Fruit fly (Drosophila melanogaster) whole organism, pupa: ENCODE measurements around the gene Mvd.

ENCODE experiments used
- CG10348 ChIP-seq: fragments of 200-800 bp; sonication (Bioruptor generic); IDR thresholded peaks from 2 replicates; pipeline ENCODE4 v1.3.6; 2022; ENCODE audit warnings: missing biosample characterization, missing genetic modification characterization
- CG12605 ChIP-seq: fragments of 200-800 bp; sonication (Bioruptor generic); IDR thresholded peaks from 2 replicates; pipeline ENCODE4 v1.3.6; 2022; ENCODE audit warnings: missing biosample characterization, missing genetic modification characterization
- CG13204 ChIP-seq: fragments of 200-800 bp; sonication (Bioruptor generic); optimal IDR thresholded peaks from 2 replicates; lab custom pipeline; 2018; ENCODE audit warnings: missing biosample characterization, mild to moderate bottlenecking, missing genetic modification characterization, moderate library complexity
- CG14655 ChIP-seq: fragments of 200-800 bp; sonication (Bioruptor generic); optimal IDR thresholded peaks from 3 replicates; lab custom pipeline; 2017; ENCODE audit warnings: mild to moderate bottlenecking, missing biosample characterization, missing genetic modification reagents, missing genetic modification characterization
- CG15710 ChIP-seq: fragments of 200-800 bp; sonication (Bioruptor generic); optimal IDR thresholded peaks from 2 replicates; lab custom pipeline; 2018; ENCODE audit warnings: missing biosample characterization, mild to moderate bottlenecking, missing genetic modification characterization, moderate library complexity
- CG17806 ChIP-seq: fragments of 200-800 bp; sonication (Bioruptor generic); optimal IDR thresholded peaks from 2 replicates; lab custom pipeline; 2018; ENCODE audit warnings: missing biosample characterization, mild to moderate bottlenecking, missing genetic modification characterization, moderate library complexity
- CG32121 ChIP-seq: fragments of 200-800 bp; sonication (Bioruptor generic); IDR thresholded peaks from 2 replicates; pipeline ENCODE4 v1.3.6; 2022; ENCODE audit warnings: missing biosample characterization, missing genetic modification characterization
- CG34367 ChIP-seq: fragments of 200-800 bp; sonication (Bioruptor generic); optimal IDR thresholded peaks from 2 replicates; lab custom pipeline; 2018; ENCODE audit warnings: missing biosample characterization, mild to moderate bottlenecking, missing genetic modification characterization
- CG4496 ChIP-seq: fragments of 200-800 bp; sonication (Bioruptor generic); IDR thresholded peaks from 3 replicates; pipeline ENCODE4 v1.3.6; 2022; ENCODE audit warnings: missing biosample characterization, missing genetic modification characterization
- CG8159 ChIP-seq: fragments of 200-800 bp; sonication (Bioruptor generic); optimal IDR thresholded peaks from 3 replicates; lab custom pipeline; 2018; ENCODE audit warnings: missing biosample characterization, mild to moderate bottlenecking, missing genetic modification characterization, moderate library complexity
- CG8301 ChIP-seq: fragments of 200-800 bp; sonication (Bioruptor generic); optimal IDR thresholded peaks from 2 replicates; lab custom pipeline; 2018; ENCODE audit warnings: missing biosample characterization, mild to moderate bottlenecking, missing genetic modification characterization
- CG9948 ChIP-seq: fragments of 200-800 bp; sonication (Bioruptor generic); optimal IDR thresholded peaks from 2 replicates; lab custom pipeline; 2018; ENCODE audit warnings: missing biosample characterization, mild to moderate bottlenecking, missing genetic modification characterization, moderate library complexity
- D1 ChIP-seq: fragments of 200-800 bp; sonication (Bioruptor generic); optimal IDR thresholded peaks from 2 replicates; lab custom pipeline; 2018; ENCODE audit warnings: missing biosample characterization, mild to moderate bottlenecking, missing genetic modification characterization, moderate library complexity
- EcR ChIP-seq: fragments of 200-800 bp; sonication (Bioruptor generic); optimal IDR thresholded peaks from 3 replicates; lab custom pipeline; 2019; ENCODE audit warnings: missing biosample characterization, missing genetic modification characterization, mild to moderate bottlenecking, moderate library complexity, missing genetic modification reagents
- Ets98B ChIP-seq: fragments of 200-800 bp; sonication (Bioruptor generic); IDR thresholded peaks from 2 replicates; pipeline ENCODE4 v1.3.6; 2022; ENCODE audit warnings: missing biosample characterization, missing genetic modification characterization
- Pif1A ChIP-seq: fragments of 200-800 bp; sonication (Bioruptor generic); optimal IDR thresholded peaks from 3 replicates; lab custom pipeline; 2016; ENCODE audit warnings: missing biosample characterization, missing genetic modification characterization
- Pif1B ChIP-seq: fragments of 200-800 bp; sonication (Bioruptor generic); optimal IDR thresholded peaks from 3 replicates; lab custom pipeline; 2016; ENCODE audit warnings: missing biosample characterization, missing genetic modification characterization
- Snoo ChIP-seq: fragments of 200-800 bp; sonication (Bioruptor generic); optimal IDR thresholded peaks from 3 replicates; lab custom pipeline; 2017; ENCODE audit warnings: missing biosample characterization, mild to moderate bottlenecking, missing genetic modification characterization, inconsistent platforms
- fd96Ca ChIP-seq: fragments of 200-800 bp; sonication (Bioruptor generic); IDR thresholded peaks from 3 replicates; pipeline ENCODE4 v1.3.6; 2022; ENCODE audit warnings: missing biosample characterization, missing genetic modification characterization
- gl ChIP-seq: fragments of 200-800 bp; sonication (Bioruptor generic); optimal IDR thresholded peaks from 2 replicates; lab custom pipeline; 2018; ENCODE audit warnings: missing biosample characterization, mild to moderate bottlenecking, missing genetic modification characterization
- rn ChIP-seq: fragments of 200-800 bp; sonication (Bioruptor generic); IDR thresholded peaks from 2 replicates; pipeline ENCODE4 v1.3.6; 2022; ENCODE audit warnings: missing biosample characterization, missing genetic modification characterization

Gene Mvd

dm6 chrX:15738890-15739550 is 9.9 kb upstream of the Mvd start, which contains the start of the genes CG11679 and CG8206:
Gene CG11679 (minus strand): TSS chrX:15738954.
Gene CG8206 (plus strand): TSS chrX:15739230.
- TF ChIP-seq CG10348 (no peak), CG13204 (GFP tag; lab: Kevin White, UChicago) (no peak), fd96Ca (GFP tag; lab: Robert Waterston, UW) (no peak; the same call in 2 of the 3 replicates), CG9948 (tag; lab: Kevin White, UChicago) (peak; percentile 32), CG15710 (tag; lab: Kevin White, UChicago) (peak; percentile 33), CG4496 (GFP tag; lab: Robert Waterston, UW) (no peak), Pif1A (GFP tag; lab: Kevin White, UChicago) (peak; percentile 28), D1 (tag; lab: Kevin White, UChicago) (no peak), CG8159 (tag; lab: Kevin White, UChicago) (peak; percentile 47), Snoo (tag; lab: Kevin White, UChicago) (peak; percentile 48), CG17806 (tag; lab: Kevin White, UChicago) (no peak), Pif1B (GFP tag; lab: Kevin White, UChicago) (no peak), rn (GFP tag; lab: Robert Waterston, UW) (no peak), CG8301 (tag; lab: Kevin White, UChicago) (peak; percentile 10), gl (tag; lab: Kevin White, UChicago) (no peak), CG34367 (tag; lab: Kevin White, UChicago) (no peak), CG12605 (GFP tag; lab: Robert Waterston, UW) (no peak), CG14655 (GFP tag; lab: Kevin White, UChicago) (no peak), CG32121 (GFP tag; lab: Robert Waterston, UW) (peak; percentile 29; the same call in 1 of the 2 replicates), EcR (GFP tag; lab: Kevin White, UChicago) (peak; percentile 1), Ets98B (GFP tag; lab: Robert Waterston, UW) (no peak)

dm6 chrX:15740288-15740726 is 8.7 kb upstream of the Mvd start:
- peak; percentile 13 for TF ChIP-seq CG15710 (tag; lab: Kevin White, UChicago)
- TF ChIP-seq CG32121 (GFP tag; lab: Robert Waterston, UW): peak; percentile 74; the same call in 1 of the 2 replicates
- peak; percentile 45 for TF ChIP-seq Pif1A (GFP tag; lab: Kevin White, UChicago)
- TF ChIP-seq rn (GFP tag; lab: Robert Waterston, UW): no peak; the same call in 1 of the 2 replicates
- peak; percentile 38 for TF ChIP-seq CG8159 (tag; lab: Kevin White, UChicago)
- no peak for TF ChIP-seq CG14655 (GFP tag; lab: Kevin White, UChicago)
- peak; percentile 84 for TF ChIP-seq CG4496 (GFP tag; lab: Robert Waterston, UW)
- TF ChIP-seq fd96Ca (GFP tag; lab: Robert Waterston, UW): peak; percentile 70; the same call in 1 of the 3 replicates
- peak; percentile 56 for TF ChIP-seq Pif1B (GFP tag; lab: Kevin White, UChicago)
- 0 out of 2 replicates have a peak, but pooled peaks have one; percentile 44 for TF ChIP-seq CG12605 (GFP tag; lab: Robert Waterston, UW)
- TF ChIP-seq CG9948 (tag; lab: Kevin White, UChicago): peak; percentile 44
- peak; percentile 45 for TF ChIP-seq CG8301 (tag; lab: Kevin White, UChicago)
- no peak for TF ChIP-seq gl (tag; lab: Kevin White, UChicago)
- TF ChIP-seq CG10348: no peak
- peak; percentile 68 for TF ChIP-seq Ets98B (GFP tag; lab: Robert Waterston, UW)
- peak; percentile 26 for TF ChIP-seq Snoo (tag; lab: Kevin White, UChicago)
- peak; percentile 60 for TF ChIP-seq CG17806 (tag; lab: Kevin White, UChicago)
- no peak for TF ChIP-seq EcR (GFP tag; lab: Kevin White, UChicago)
- TF ChIP-seq CG34367 (tag; lab: Kevin White, UChicago): no peak
- TF ChIP-seq D1 (tag; lab: Kevin White, UChicago): no peak
- TF ChIP-seq CG13204 (GFP tag; lab: Kevin White, UChicago): no peak
- TF ChIP-seq, all 21 proteins: peak for 13

dm6 chrX:15740881-15741280 is 8.1 kb upstream of the Mvd start:
- TF ChIP-seq Pif1A (GFP tag; lab: Kevin White, UChicago) (no peak), rn (GFP tag; lab: Robert Waterston, UW) (no peak), CG10348 (no peak), CG12605 (GFP tag; lab: Robert Waterston, UW) (no peak), fd96Ca (GFP tag; lab: Robert Waterston, UW) (no peak), Snoo (tag; lab: Kevin White, UChicago) (no peak), EcR (GFP tag; lab: Kevin White, UChicago) (no peak), CG34367 (tag; lab: Kevin White, UChicago) (no peak), CG8159 (tag; lab: Kevin White, UChicago) (no peak), CG32121 (GFP tag; lab: Robert Waterston, UW) (no peak), CG4496 (GFP tag; lab: Robert Waterston, UW) (no peak)

dm6 chrX:15745905-15746681 is 2.9 kb upstream of the Mvd start, which contains the start of the genes CG8944 and CCT6:
Gene CG8944 (minus strand): TSS chrX:15746231.
Gene CCT6 (plus strand): TSS chrX:15746648.
- TF ChIP-seq Pif1A (GFP tag; lab: Kevin White, UChicago) (no peak), CG17806 (tag; lab: Kevin White, UChicago) (no peak), CG34367 (tag; lab: Kevin White, UChicago) (no peak), CG14655 (GFP tag; lab: Kevin White, UChicago) (no peak), CG15710 (tag; lab: Kevin White, UChicago) (no peak), CG9948 (tag; lab: Kevin White, UChicago) (no peak), CG32121 (GFP tag; lab: Robert Waterston, UW) (no peak), Snoo (tag; lab: Kevin White, UChicago) (no peak), Pif1B (GFP tag; lab: Kevin White, UChicago) (no peak), CG8159 (tag; lab: Kevin White, UChicago) (no peak), CG13204 (GFP tag; lab: Kevin White, UChicago) (no peak)
